Worm (Caenorhabditis elegans): ENCODE measurements around the gene slc-28.2.

ce11 chrV:3426076-3426475 lies 33.9 kb upstream of the slc-28.2 start, which contains the start of gene srab-22:
- TF ChIP-seq mls-2 (tag; optimal IDR thresholded peaks at IDR 0.05) (no peak), sem-2 (GFP tag; optimal IDR thresholded peaks at IDR 0.05) (no peak), ztf-11 (tag; optimal IDR thresholded peaks at IDR 0.05) (no peak)

Data from whole organism, mixed stage, embryonic.